Worm (Caenorhabditis elegans) whole organism, L2 larva: ENCODE measurements around the gene rab-14.

ENCODE experiments used
- C34F6.9 ChIP-seq: fragments of 150-350 bp; optimal IDR thresholded peaks from 2 replicates; lab custom pipeline; 2014; ENCODE audit warnings: missing biosample characterization, missing genetic modification characterization
- F13H6.1 ChIP-seq: sonication (generic microtip); optimal IDR thresholded peaks from 2 replicates; lab custom pipeline; 2016; ENCODE audit warnings: missing genetic modification characterization, missing compliant biosample characterization
- R02D3.7 ChIP-seq: fragments of 150-350 bp; optimal IDR thresholded peaks from 2 replicates; lab custom pipeline; 2014; ENCODE audit warnings: missing biosample characterization, missing genetic modification characterization
- Y55F3AM.14 ChIP-seq: fragments of 200-800 bp; sonication (Bioruptor generic); optimal IDR thresholded peaks from 2 replicates; lab custom pipeline; 2018; ENCODE audit warnings: mild to moderate bottlenecking, missing genetic modification characterization, missing compliant biosample characterization
- ZK546.5 ChIP-seq: sonication (generic microtip); optimal IDR thresholded peaks from 2 replicates; lab custom pipeline; 2017; ENCODE audit warnings: missing biosample characterization, missing genetic modification characterization
- alr-1 ChIP-seq: fragments of 150-350 bp; optimal IDR thresholded peaks from 2 replicates; lab custom pipeline; 2014; ENCODE audit warnings: missing biosample characterization, missing genetic modification characterization
- aly-2 ChIP-seq: fragments of 150-350 bp; optimal IDR thresholded peaks from 2 replicates; lab custom pipeline; 2014; ENCODE audit warnings: missing biosample characterization, missing genetic modification characterization
- ama-1 ChIP-seq: fragments of 150-350 bp; optimal IDR thresholded peaks from 2 replicates; lab custom pipeline; 2018; ENCODE audit warnings: inconsistent platforms
- blmp-1 ChIP-seq: sonication (generic microtip); optimal IDR thresholded peaks from 2 replicates; lab custom pipeline; 2017; ENCODE audit warnings: missing genetic modification characterization, mild to moderate bottlenecking, missing compliant biosample characterization, antibody characterized with exemption, moderate library complexity; ENCODE audit not compliant: insufficient read depth
- ceh-16 ChIP-seq: fragments of 150-350 bp; optimal IDR thresholded peaks from 2 replicates; lab custom pipeline; 2014; ENCODE audit warnings: missing biosample characterization, missing genetic modification characterization
- ceh-82 ChIP-seq: fragments of 150-350 bp; optimal IDR thresholded peaks from 2 replicates; lab custom pipeline; 2014; ENCODE audit warnings: missing biosample characterization, missing genetic modification characterization
- crh-2 ChIP-seq: sonication (generic microtip); optimal IDR thresholded peaks from 2 replicates; lab custom pipeline; 2017; ENCODE audit warnings: missing biosample characterization, missing genetic modification characterization
- dmd-4 ChIP-seq: sonication (generic microtip); optimal IDR thresholded peaks from 2 replicates; lab custom pipeline; 2017; ENCODE audit warnings: missing biosample characterization, missing genetic modification characterization
- egl-27 ChIP-seq: sonication (generic microtip); optimal IDR thresholded peaks from 3 replicates; lab custom pipeline; 2017; ENCODE audit warnings: missing biosample characterization, missing genetic modification reagents, missing genetic modification characterization
- elt-1 ChIP-seq: fragments of 150-350 bp; optimal IDR thresholded peaks from 2 replicates; lab custom pipeline; 2014; ENCODE audit warnings: missing biosample characterization, missing genetic modification characterization
- elt-3 ChIP-seq: sonication (generic microtip); optimal IDR thresholded peaks from 2 replicates; lab custom pipeline; 2017; ENCODE audit warnings: missing biosample characterization, missing genetic modification characterization
- fos-1 ChIP-seq: fragments of 150-350 bp; optimal IDR thresholded peaks from 2 replicates; lab custom pipeline; 2014; ENCODE audit warnings: missing biosample characterization, missing genetic modification characterization
- gmeb-1 ChIP-seq: fragments of 150-350 bp; optimal IDR thresholded peaks from 2 replicates; lab custom pipeline; 2014; ENCODE audit warnings: missing biosample characterization, missing genetic modification characterization
- lin-11 ChIP-seq: fragments of 150-350 bp; sonication (generic microtip); optimal IDR thresholded peaks from 2 replicates; lab custom pipeline; 2014; ENCODE audit warnings: missing biosample characterization, missing genetic modification characterization, inconsistent platforms, mixed read lengths
- lin-13 ChIP-seq: fragments of 150-350 bp; optimal IDR thresholded peaks from 2 replicates; lab custom pipeline; 2014; ENCODE audit warnings: missing biosample characterization, missing genetic modification reagents, missing genetic modification characterization
- lin-39 ChIP-seq: fragments of 150-350 bp; optimal IDR thresholded peaks from 2 replicates; lab custom pipeline; 2014; ENCODE audit warnings: missing biosample characterization, missing genetic modification reagents, missing genetic modification characterization
- lsy-2 ChIP-seq, 2 experiments: fragments of 150-350 bp in 1 of 2; sonication (generic microtip) in 1 of 2; optimal IDR thresholded peaks; 2 replicates each; lab custom pipeline; 2014 to 2017; ENCODE audit warnings: missing biosample characterization in 2 of 2, missing genetic modification characterization in 2 of 2
- mab-5 ChIP-seq: fragments of 150-350 bp; optimal IDR thresholded peaks from 2 replicates; lab custom pipeline; 2014; ENCODE audit warnings: missing biosample characterization, missing genetic modification characterization
- mbf-1 ChIP-seq: sonication (generic microtip); optimal IDR thresholded peaks from 2 replicates; lab custom pipeline; 2017; ENCODE audit warnings: missing biosample characterization, missing genetic modification characterization
- mdl-1 ChIP-seq, 2 experiments: fragments of 150-350 bp in 1 of 2; sonication (generic microtip) in 1 of 2; optimal IDR thresholded peaks; 2 replicates each; lab custom pipeline; 2017; ENCODE audit warnings: missing biosample characterization in 2 of 2, missing genetic modification characterization in 2 of 2
- nhr-10 ChIP-seq: sonication (generic microtip); optimal IDR thresholded peaks from 2 replicates; lab custom pipeline; 2017; ENCODE audit warnings: missing biosample characterization, missing genetic modification characterization
- nhr-11 ChIP-seq: fragments of 150-350 bp; optimal IDR thresholded peaks from 2 replicates; lab custom pipeline; 2014; ENCODE audit warnings: missing biosample characterization, missing genetic modification characterization
- nhr-12 ChIP-seq: fragments of 150-350 bp; optimal IDR thresholded peaks from 2 replicates; lab custom pipeline; 2014; ENCODE audit warnings: missing biosample characterization, missing genetic modification characterization
- nhr-129 ChIP-seq: fragments of 150-350 bp; optimal IDR thresholded peaks from 2 replicates; lab custom pipeline; 2014; ENCODE audit warnings: missing biosample characterization, missing genetic modification characterization
- nhr-21 ChIP-seq: fragments of 150-350 bp; optimal IDR thresholded peaks from 2 replicates; lab custom pipeline; 2014; ENCODE audit warnings: missing biosample characterization, missing genetic modification characterization
- nhr-23 ChIP-seq: fragments of 150-350 bp; optimal IDR thresholded peaks from 2 replicates; lab custom pipeline; 2014; ENCODE audit warnings: missing biosample characterization, missing genetic modification reagents, missing genetic modification characterization
- nhr-237 ChIP-seq: fragments of 150-350 bp; optimal IDR thresholded peaks from 2 replicates; lab custom pipeline; 2014; ENCODE audit warnings: missing biosample characterization, missing genetic modification characterization
- nhr-25 ChIP-seq: fragments of 150-350 bp; sonication (generic microtip); optimal IDR thresholded peaks from 3 replicates; lab custom pipeline; 2014; ENCODE audit warnings: missing biosample characterization, missing genetic modification characterization
- nhr-6 ChIP-seq: fragments of 150-350 bp; optimal IDR thresholded peaks from 2 replicates; lab custom pipeline; 2014; ENCODE audit warnings: missing biosample characterization, missing genetic modification characterization
- nhr-77 ChIP-seq: fragments of 150-350 bp; optimal IDR thresholded peaks from 2 replicates; lab custom pipeline; 2014; ENCODE audit warnings: missing biosample characterization, missing genetic modification characterization
- peb-1 ChIP-seq: fragments of 150-350 bp; optimal IDR thresholded peaks from 2 replicates; lab custom pipeline; 2014; ENCODE audit warnings: missing biosample characterization, missing genetic modification characterization
- sem-4 ChIP-seq: fragments of 150-350 bp; optimal IDR thresholded peaks from 2 replicates; lab custom pipeline; 2014; ENCODE audit warnings: missing biosample characterization, missing genetic modification reagents, missing genetic modification characterization
- skn-1 ChIP-seq: sonication (generic microtip); optimal IDR thresholded peaks from 2 replicates; lab custom pipeline; 2017; ENCODE audit warnings: missing biosample characterization, missing genetic modification characterization
- sma-3 ChIP-seq: sonication (generic microtip); optimal IDR thresholded peaks from 2 replicates; lab custom pipeline; 2016; ENCODE audit warnings: missing genetic modification reagents, missing genetic modification characterization, missing compliant biosample characterization
- sma-9 ChIP-seq, 2 experiments: fragments of 150-350 bp in 1 of 2; sonication (generic microtip) in 1 of 2; optimal IDR thresholded peaks; 2 replicates each; lab custom pipeline; 2014 to 2016; ENCODE audit warnings: missing genetic modification characterization in 2 of 2, mild to moderate bottlenecking in 1 of 2, missing biosample characterization in 1 of 2, missing compliant biosample characterization in 1 of 2, missing genetic modification reagents in 1 of 2, moderate library complexity in 1 of 2
- snpc-4 ChIP-seq: fragments of 150-350 bp; optimal IDR thresholded peaks from 2 replicates; lab custom pipeline; 2014; ENCODE audit warnings: missing biosample characterization, missing genetic modification characterization
- unc-39 ChIP-seq: fragments of 150-350 bp; optimal IDR thresholded peaks from 2 replicates; lab custom pipeline; 2014; ENCODE audit warnings: missing biosample characterization, missing genetic modification characterization
- unc-55 ChIP-seq: fragments of 150-350 bp; sonication (generic microtip); optimal IDR thresholded peaks from 3 replicates; lab custom pipeline; 2014; ENCODE audit warnings: missing biosample characterization, missing genetic modification reagents, missing genetic modification characterization
- unc-62 ChIP-seq: fragments of 150-350 bp; optimal IDR thresholded peaks from 2 replicates; lab custom pipeline; 2014; ENCODE audit warnings: missing biosample characterization, missing genetic modification reagents, missing genetic modification characterization
- zag-1 ChIP-seq: fragments of 150-350 bp; optimal IDR thresholded peaks from 2 replicates; lab custom pipeline; 2014; ENCODE audit warnings: missing biosample characterization, missing genetic modification characterization
- ztf-1 ChIP-seq: fragments of 200-800 bp; sonication (Bioruptor generic); conservative IDR thresholded peaks from 2 replicates; pipeline ENCODE4 v1.3.6; 2022; ENCODE audit warnings: missing genetic modification characterization, missing compliant biosample characterization
- ztf-11 ChIP-seq: sonication (generic microtip); optimal IDR thresholded peaks from 2 replicates; lab custom pipeline; 2017; ENCODE audit warnings: missing biosample characterization, missing genetic modification characterization
- ztf-4 ChIP-seq: fragments of 150-350 bp; optimal IDR thresholded peaks from 2 replicates; lab custom pipeline; 2014; ENCODE audit warnings: missing biosample characterization, missing genetic modification characterization

rab-14 gene

DNA sequence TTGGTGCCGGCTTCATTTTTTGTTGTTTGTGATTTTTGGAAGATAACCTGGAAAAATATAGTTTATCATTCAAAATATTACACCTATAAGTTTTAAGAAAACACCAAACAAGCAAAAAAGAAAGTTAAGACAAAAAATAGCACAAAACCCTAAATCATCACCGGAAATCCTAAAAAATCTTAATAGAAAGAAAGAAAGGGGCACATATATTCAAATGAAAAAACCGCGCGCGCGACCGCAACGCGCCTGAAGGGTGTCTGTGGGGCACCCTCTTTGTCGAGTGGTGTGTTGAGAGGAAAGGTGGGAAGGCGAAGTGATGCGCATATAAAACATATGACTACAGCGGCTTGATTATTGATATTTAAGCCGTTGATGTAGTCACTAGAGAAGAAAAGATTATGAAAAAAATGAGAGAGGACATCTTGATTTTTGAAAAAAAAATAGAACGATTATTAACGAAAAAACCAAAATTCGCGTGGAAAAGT, 7.4 kb upstream of the rab-14 start, which contains the start of gene K09E9.3:
Gene K09E9.3 (minus strand): TSS at position 51 of the 485 bp plus-strand sequence.
- TF ChIP-seq lin-13 = peak; percentile 1
- TF ChIP-seq peb-1 (tag; lab: Kevin White, UChicago) = no peak
- TF ChIP-seq nhr-129 = no peak
- TF ChIP-seq unc-55 (GFP tag; lab: Kevin White, UChicago) = peak; percentile 36
- no peak for TF ChIP-seq sma-3
- peak in 1 of 2 experiments; percentile 30 for TF ChIP-seq lsy-2 (tag; optimal IDR thresholded peaks at IDR 0.05; lab: Kevin White, UChicago)

DNA sequence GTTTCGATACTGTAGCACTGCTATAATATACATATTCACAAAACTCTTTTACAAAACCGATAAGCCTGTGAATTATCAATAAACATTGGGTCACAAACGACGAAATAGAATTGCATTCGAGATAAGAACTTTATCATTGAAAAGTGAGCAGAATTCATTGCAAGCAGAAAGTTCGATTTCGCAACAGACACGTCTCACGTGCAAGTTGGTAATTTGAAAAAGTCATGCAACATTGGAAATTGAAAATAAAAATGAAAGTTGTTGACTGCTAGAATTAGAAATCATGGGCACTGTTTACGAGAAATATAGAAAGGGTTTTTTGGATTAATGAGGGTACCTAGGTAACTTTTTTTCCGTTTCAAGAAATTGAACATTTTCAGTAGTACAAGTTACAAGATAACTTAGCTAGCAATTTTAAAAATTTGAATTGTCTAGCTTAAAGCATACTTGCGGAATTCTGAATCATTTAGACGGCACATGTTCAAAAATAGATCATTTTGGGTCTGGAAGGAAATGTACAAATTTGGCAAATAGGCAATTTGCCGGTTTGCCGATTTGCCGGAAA, 4.2 kb upstream of the rab-14 start:
- peak; percentile 71 for TF ChIP-seq ama-1 (lab: Kevin White, UChicago)
- no peak for TF ChIP-seq nhr-10 (tag; lab: Kevin White, UChicago)
- no peak for TF ChIP-seq alr-1 (tag; lab: Kevin White, UChicago)
- peak; percentile 60 for TF ChIP-seq nhr-21
- TF ChIP-seq unc-62 (GFP tag; lab: Kevin White, UChicago) = no peak
- TF ChIP-seq elt-3 (tag; lab: Kevin White, UChicago) = no peak
- TF ChIP-seq skn-1 = peak; percentile 84
- TF ChIP-seq nhr-23 (tag; lab: Kevin White, UChicago) = no peak
- TF ChIP-seq aly-2 (tag; lab: Kevin White, UChicago) = peak; percentile 54
- TF ChIP-seq ztf-11 (tag; lab: Kevin White, UChicago) = no peak
- TF ChIP-seq lsy-2 (tag; optimal IDR thresholded peaks at IDR 0.05; lab: Kevin White, UChicago) = peak; percentile 35 to 64
- TF ChIP-seq Y55F3AM.14 = no peak
- TF ChIP-seq lin-13 = peak; percentile 50
- peak; percentile 70 for TF ChIP-seq gmeb-1 (tag; lab: Kevin White, UChicago)
- TF ChIP-seq blmp-1 (tag; lab: Kevin White, UChicago) = peak; percentile 37
- TF ChIP-seq sma-3 = peak; percentile 63
- TF ChIP-seq crh-2 = peak; percentile 93
- peak; percentile 85 for TF ChIP-seq nhr-129
- TF ChIP-seq ztf-4 (tag; lab: Kevin White, UChicago) = peak; percentile 57
- TF ChIP-seq ZK546.5 = no peak
- TF ChIP-seq F13H6.1 = peak; percentile 53
- TF ChIP-seq mbf-1 (tag; lab: Kevin White, UChicago) = no peak
- no peak for TF ChIP-seq peb-1 (tag; lab: Kevin White, UChicago)
- TF ChIP-seq dmd-4 (tag; lab: Kevin White, UChicago) = no peak
- no peak for TF ChIP-seq snpc-4 (tag; lab: Kevin White, UChicago)
- TF ChIP-seq unc-39 (tag; lab: Kevin White, UChicago) = no peak
- no peak for TF ChIP-seq mab-5 (tag; lab: Kevin White, UChicago)
- no peak for TF ChIP-seq lin-11 (tag; lab: Kevin White, UChicago)
- TF ChIP-seq sem-4 (tag; lab: Kevin White, UChicago) = no peak
- peak; percentile 18 for TF ChIP-seq unc-55 (GFP tag; lab: Kevin White, UChicago)
- TF ChIP-seq nhr-237 = no peak
- no peak for TF ChIP-seq zag-1 (tag; lab: Kevin White, UChicago)
- no peak for TF ChIP-seq nhr-11 (tag; lab: Kevin White, UChicago)
- no peak for TF ChIP-seq lin-39 (tag; lab: Kevin White, UChicago)
- no peak for TF ChIP-seq nhr-6 (tag; lab: Kevin White, UChicago)
- no peak for TF ChIP-seq R02D3.7 (tag; lab: Kevin White, UChicago)
- no peak for TF ChIP-seq ceh-82 (tag; lab: Kevin White, UChicago)
- TF ChIP-seq C34F6.9 (tag; lab: Kevin White, UChicago) = peak; percentile 57
- no peak for TF ChIP-seq nhr-77 (tag; lab: Kevin White, UChicago)
- peak in 1 of 2 experiments; percentile 78 for TF ChIP-seq mdl-1 (tag; optimal IDR thresholded peaks at IDR 0.05; lab: Kevin White, UChicago)
- TF ChIP-seq nhr-12 = no peak
- TF ChIP-seq nhr-25 = peak; percentile 63
- TF ChIP-seq sma-9 (GFP tag; optimal IDR thresholded peaks at IDR 0.05; lab: Kevin White, UChicago) = peak; percentile 72
- TF ChIP-seq sma-9 (tag; optimal IDR thresholded peaks at IDR 0.05; lab: Kevin White, UChicago) = no peak
- no peak for TF ChIP-seq elt-1 (tag; lab: Kevin White, UChicago)
- TF ChIP-seq fos-1 (tag; lab: Kevin White, UChicago) = peak; percentile 90
- no peak for TF ChIP-seq egl-27 (tag; lab: Kevin White, UChicago)
- no peak for TF ChIP-seq ztf-1 (GFP tag; lab: Robert Waterston, UW)
- no peak for TF ChIP-seq ceh-16
